Worm (Caenorhabditis elegans) whole organism, early embryonic: ENCODE data around the gene jmjd-5.

Source experiments
- B0310.2 ChIP-seq: sonication (generic microtip); optimal IDR thresholded peaks from 2 replicates; lab custom pipeline; 2016; ENCODE audit warnings: mild to moderate bottlenecking, missing genetic modification characterization, missing compliant biosample characterization
- F13C5.2 ChIP-seq: sonication (generic microtip); optimal IDR thresholded peaks from 2 replicates; lab custom pipeline; 2017; ENCODE audit warnings: mild to moderate bottlenecking, missing genetic modification characterization, inconsistent platforms, missing compliant biosample characterization
- aly-1 ChIP-seq: sonication (generic microtip); optimal IDR thresholded peaks from 2 replicates; lab custom pipeline; 2016; ENCODE audit warnings: missing genetic modification characterization, missing compliant biosample characterization
- ama-1 ChIP-seq: fragments of 150-350 bp; optimal IDR thresholded peaks from 2 replicates; lab custom pipeline; 2014
- ceh-13 ChIP-seq: fragments of 200-800 bp; sonication (Bioruptor generic); optimal IDR thresholded peaks from 2 replicates; lab custom pipeline; 2018; ENCODE audit warnings: mild to moderate bottlenecking, missing genetic modification characterization, missing compliant biosample characterization
- ceh-36 ChIP-seq: sonication (generic microtip); optimal IDR thresholded peaks from 2 replicates; lab custom pipeline; 2016; ENCODE audit warnings: missing genetic modification characterization, inconsistent platforms, missing compliant biosample characterization
- ets-7 ChIP-seq: sonication (generic microtip); optimal IDR thresholded peaks from 2 replicates; lab custom pipeline; 2016; ENCODE audit warnings: missing genotype, missing genetic modification characterization, missing compliant biosample characterization
- flt-1 ChIP-seq: fragments of 200-800 bp; sonication (Bioruptor generic); IDR thresholded peaks from 2 replicates; pipeline ENCODE4 v1.3.6; 2022; ENCODE audit warnings: missing genetic modification characterization, missing compliant biosample characterization
- hmbx-1 ChIP-seq: sonication (generic microtip); optimal IDR thresholded peaks from 2 replicates; lab custom pipeline; 2016; ENCODE audit warnings: mild to moderate bottlenecking, missing genetic modification characterization, missing compliant biosample characterization
- hmg-4 ChIP-seq: fragments of 200-800 bp; sonication (Bioruptor generic); optimal IDR thresholded peaks from 2 replicates; lab custom pipeline; 2018; ENCODE audit warnings: mild to moderate bottlenecking, missing genetic modification characterization, missing compliant biosample characterization
- hnd-1 ChIP-seq: sonication (generic microtip); optimal IDR thresholded peaks from 2 replicates; lab custom pipeline; 2016; ENCODE audit warnings: missing genetic modification characterization, missing compliant biosample characterization
- pes-1 ChIP-seq: fragments of 200-800 bp; sonication (Bioruptor generic); IDR thresholded peaks from 2 replicates; pipeline ENCODE4 v1.3.6; 2022; ENCODE audit warnings: missing genetic modification reagents, missing genetic modification characterization, missing compliant biosample characterization
- scrt-1 ChIP-seq: fragments of 200-800 bp; sonication (Bioruptor generic); IDR thresholded peaks from 2 replicates; pipeline ENCODE4 v1.3.6; 2022; ENCODE audit warnings: missing genetic modification characterization, missing compliant biosample characterization
- sea-1 ChIP-seq: fragments of 200-800 bp; sonication (Bioruptor generic); conservative IDR thresholded peaks from 2 replicates; pipeline ENCODE4 v1.3.6; 2022; ENCODE audit warnings: missing genetic modification characterization, missing compliant biosample characterization
- tbx-11 ChIP-seq: fragments of 200-800 bp; sonication (Bioruptor generic); IDR thresholded peaks from 2 replicates; pipeline ENCODE4 v1.3.6; 2022; ENCODE audit warnings: missing genetic modification characterization, missing compliant biosample characterization
- tbx-37 ChIP-seq: fragments of 200-800 bp; sonication (Bioruptor generic); conservative IDR thresholded peaks from 2 replicates; pipeline ENCODE4 v1.3.6; 2022; ENCODE audit warnings: missing genetic modification reagents, missing genetic modification characterization, missing compliant biosample characterization
- tra-4 ChIP-seq: sonication (generic microtip); optimal IDR thresholded peaks from 2 replicates; lab custom pipeline; 2017; ENCODE audit warnings: missing genetic modification characterization, missing compliant biosample characterization

Gene jmjd-5

ce11 chrV:11147780-11148144 is 20.5 kb downstream of the jmjd-5 start:
- TF ChIP-seq ceh-13 (GFP tag; lab: Kevin White, UChicago) (no peak), hmg-4 (GFP tag; lab: Kevin White, UChicago) (no peak), pes-1 (GFP tag; lab: Robert Waterston, UW) (no peak), tbx-37 (no peak), tra-4 (tag; lab: Kevin White, UChicago) (no peak), ets-7 (no peak), flt-1 (no peak)

- TF ChIP-seq aly-1 (tag; lab: Kevin White, UChicago) (no peak), ama-1 (no peak), hmbx-1 (tag; lab: Kevin White, UChicago) (no peak), flt-1 (no peak), F13C5.2 (tag; lab: Kevin White, UChicago) (no peak), B0310.2 (tag; lab: Kevin White, UChicago) (no peak), hmg-4 (GFP tag; lab: Kevin White, UChicago) (no peak), hnd-1 (no peak), pes-1 (GFP tag; lab: Robert Waterston, UW) (no peak), ets-7 (no peak), tbx-37 (no peak), sea-1 (GFP tag; lab: Robert Waterston, UW) (no peak), tra-4 (tag; lab: Kevin White, UChicago) (no peak), tbx-11 (GFP tag; lab: Robert Waterston, UW) (no peak), scrt-1 (GFP tag; lab: Robert Waterston, UW) (no peak), ceh-13 (GFP tag; lab: Kevin White, UChicago) (no peak), ceh-36 (tag; lab: Kevin White, UChicago) (no peak)
Observed at ce11 chrV:11148971-11149370, 21.7 kb downstream of the jmjd-5 start.

ce11 chrV:11149405-11149804 is 22.1 kb downstream of the jmjd-5 start, which contains the start of gene T19C4.1:
Gene T19C4.1, plus strand, starts transcription at chrV:11149705.
- no peak for TF ChIP-seq scrt-1 (GFP tag; lab: Robert Waterston, UW)
- TF ChIP-seq pes-1 (GFP tag; lab: Robert Waterston, UW), result no peak
- TF ChIP-seq tbx-11 (GFP tag; lab: Robert Waterston, UW), result no peak
- no peak for TF ChIP-seq tbx-37
- TF ChIP-seq sea-1 (GFP tag; lab: Robert Waterston, UW), result no peak
- TF ChIP-seq hnd-1, result no peak
- TF ChIP-seq F13C5.2 (tag; lab: Kevin White, UChicago), result no peak
- no peak for TF ChIP-seq hmg-4 (GFP tag; lab: Kevin White, UChicago)
- no peak for TF ChIP-seq tra-4 (tag; lab: Kevin White, UChicago)
- no peak for TF ChIP-seq flt-1
- TF ChIP-seq ceh-13 (GFP tag; lab: Kevin White, UChicago), result no peak
- no peak for TF ChIP-seq aly-1 (tag; lab: Kevin White, UChicago)
- TF ChIP-seq ceh-36 (tag; lab: Kevin White, UChicago), result no peak
- no peak for TF ChIP-seq ama-1
- TF ChIP-seq B0310.2 (tag; lab: Kevin White, UChicago), result no peak
- no peak for TF ChIP-seq ets-7
- TF ChIP-seq hmbx-1 (tag; lab: Kevin White, UChicago), result no peak

ce11 chrV:11152333-11152732 is 25.0 kb downstream of the jmjd-5 start, which contains the start of gene srg-39:
Gene srg-39, minus strand, starts transcription at chrV:11152433.
- no peak for TF ChIP-seq tra-4 (tag; lab: Kevin White, UChicago)

DNA sequence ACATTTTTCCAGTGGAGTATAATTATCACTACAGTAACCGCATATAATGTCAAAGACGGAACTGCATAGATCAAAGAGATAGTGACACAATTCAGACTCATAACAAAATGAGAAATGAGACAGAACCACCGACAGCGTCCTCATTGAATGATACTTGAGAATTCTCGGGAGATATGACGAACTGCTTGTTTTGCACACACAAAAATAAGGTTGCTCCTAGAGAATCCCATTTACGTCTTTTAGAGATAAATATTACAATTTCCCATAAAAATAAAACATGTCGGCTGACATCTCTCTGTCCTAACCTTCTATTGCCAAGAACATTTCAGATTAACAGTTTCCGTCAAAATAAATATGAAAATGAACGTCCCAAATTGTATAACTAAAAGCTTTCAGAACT is 28.3 kb downstream of the jmjd-5 start, which contains the start of gene srg-38:
srg-38 (minus strand) TSS at position 101 of the 400 bp plus-strand sequence.
- TF ChIP-seq ets-7 (no peak), hmg-4 (GFP tag; lab: Kevin White, UChicago) (no peak)

ce11 chrV:11156589-11156988 is 29.3 kb downstream of the jmjd-5 start:
- TF ChIP-seq ets-7 (no peak), tbx-11 (GFP tag; lab: Robert Waterston, UW) (no peak), hmbx-1 (tag; lab: Kevin White, UChicago) (no peak), pes-1 (GFP tag; lab: Robert Waterston, UW) (no peak), tra-4 (tag; lab: Kevin White, UChicago) (no peak), hnd-1 (no peak), aly-1 (tag; lab: Kevin White, UChicago) (no peak), F13C5.2 (tag; lab: Kevin White, UChicago) (no peak), ceh-13 (GFP tag; lab: Kevin White, UChicago) (no peak), ama-1 (no peak), flt-1 (no peak), tbx-37 (no peak), scrt-1 (GFP tag; lab: Robert Waterston, UW) (no peak), hmg-4 (GFP tag; lab: Kevin White, UChicago) (no peak)

DNA sequence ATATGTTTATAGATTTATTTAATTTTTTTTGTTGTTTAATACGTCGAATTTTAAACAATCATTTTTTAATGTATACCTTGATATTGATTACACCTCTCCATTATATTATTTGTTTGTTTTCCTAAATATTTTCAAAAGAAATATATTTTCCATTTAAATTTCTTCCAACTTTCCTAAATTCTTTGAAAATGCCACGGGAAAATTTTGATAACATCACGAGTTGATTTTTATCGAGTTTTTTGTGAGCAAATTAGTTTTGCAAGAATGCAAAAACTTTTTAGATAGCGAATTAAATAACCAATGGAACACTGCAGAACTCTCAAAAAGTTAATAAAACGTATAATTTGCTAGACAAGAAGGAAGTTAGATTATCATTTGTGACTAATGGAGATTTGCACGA is 30.6 kb downstream of the jmjd-5 start, which contains the start of gene srg-42:
srg-42 (minus strand) TSS at position 101 of the 400 bp plus-strand sequence.
- TF ChIP-seq tbx-37 (no peak), pes-1 (GFP tag; lab: Robert Waterston, UW) (no peak), sea-1 (GFP tag; lab: Robert Waterston, UW) (no peak), ceh-36 (tag; lab: Kevin White, UChicago) (no peak), ceh-13 (GFP tag; lab: Kevin White, UChicago) (no peak), ets-7 (no peak), aly-1 (tag; lab: Kevin White, UChicago) (no peak), B0310.2 (tag; lab: Kevin White, UChicago) (no peak), flt-1 (no peak), tbx-11 (GFP tag; lab: Robert Waterston, UW) (no peak), hmbx-1 (tag; lab: Kevin White, UChicago) (no peak)

DNA sequence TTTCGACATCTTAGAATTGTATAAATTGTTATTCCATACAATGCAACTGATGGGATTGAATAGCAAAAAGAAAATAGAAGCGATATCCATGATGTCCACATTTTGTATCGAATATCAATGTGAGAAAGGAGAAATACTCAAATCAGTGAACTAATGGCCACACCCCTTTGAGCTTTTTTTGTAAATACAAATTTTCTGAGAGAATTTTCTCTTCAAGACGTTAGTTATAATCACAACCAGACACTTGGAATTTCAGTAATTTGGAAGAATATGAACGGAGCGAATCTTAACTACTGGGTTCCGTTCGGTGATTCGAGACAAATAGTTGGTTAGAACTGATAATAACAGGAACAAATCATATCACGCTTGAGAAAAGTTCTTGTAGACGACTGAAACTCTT is 34.5 kb downstream of the jmjd-5 start, which contains the start of gene srg-41:
srg-41 (minus strand) TSS at position 101 of the 400 bp plus-strand sequence.
- TF ChIP-seq hmg-4 (GFP tag; lab: Kevin White, UChicago) (no peak), sea-1 (GFP tag; lab: Robert Waterston, UW) (no peak), ceh-36 (tag; lab: Kevin White, UChicago) (no peak), tbx-11 (GFP tag; lab: Robert Waterston, UW) (no peak), pes-1 (GFP tag; lab: Robert Waterston, UW) (no peak), B0310.2 (tag; lab: Kevin White, UChicago) (no peak), hnd-1 (no peak)
